Fruit fly (Drosophila melanogaster) S2 (cell line): ENCODE data around the gene spdi.
A peak's percentile ranks its signal among the peaks of the same experiment; 100 is the strongest.

ENCODE experiments used
- CG8478 ChIP-seq: fragments of >200 bp; optimal IDR thresholded peaks from 2 replicates; lab custom pipeline; 2018
- CTCF ChIP-seq, 2 experiments: fragments of >200 bp; optimal IDR thresholded peaks; 2 replicates each; lab custom pipeline; 2018

The spdi gene

DNA sequence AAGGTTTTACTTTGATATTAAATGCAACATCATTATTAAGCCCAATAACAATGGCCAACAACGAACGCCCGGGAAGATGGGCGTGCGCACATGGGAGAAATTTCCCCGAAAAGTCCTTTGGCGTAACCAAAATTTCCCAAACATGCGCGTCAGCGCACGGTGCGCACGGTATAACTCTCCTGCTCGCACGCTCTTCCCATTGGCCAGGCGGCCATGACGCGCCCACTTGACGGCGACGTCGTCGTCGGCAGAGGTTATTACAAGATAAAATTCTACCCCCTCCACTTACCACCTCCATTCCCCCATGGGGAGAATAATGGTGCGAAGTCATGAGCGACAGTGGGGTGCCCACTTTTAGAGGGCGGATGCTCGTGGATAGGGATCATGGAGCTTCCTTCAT, 31.1 kb downstream of the spdi start:
- TF ChIP-seq CG8478 (lab: Kevin White, UChicago) (no peak), CTCF (optimal IDR thresholded peaks at IDR 0.05; lab: Kevin White, UChicago) (no peak)

DNA sequence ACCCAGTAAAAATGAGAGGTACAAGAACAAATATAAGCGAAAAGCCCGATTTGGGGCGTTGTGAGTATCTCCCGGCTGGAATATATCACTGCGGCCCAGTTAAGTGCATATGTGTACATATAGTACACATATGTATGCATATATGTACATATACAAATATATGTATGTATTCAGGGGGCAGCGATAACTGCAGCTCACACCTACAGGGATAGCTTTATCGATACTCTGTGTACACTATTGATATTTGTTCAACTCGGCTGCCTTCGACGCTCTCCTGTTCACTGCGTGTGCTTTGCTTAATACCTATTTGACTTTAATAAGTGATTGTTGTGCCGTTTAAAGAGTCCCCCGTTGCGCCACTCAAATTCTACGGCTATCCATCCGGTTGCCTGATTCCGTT, 38.2 kb downstream of the spdi start, which contains the start of gene vnd:
Gene vnd (plus strand): TSS at position 297 of the 400 bp plus-strand sequence.
- TF ChIP-seq CTCF (optimal IDR thresholded peaks at IDR 0.05; lab: Kevin White, UChicago) (no peak), CG8478 (lab: Kevin White, UChicago) (no peak)

dm6 chrX:580635-581034, 39.4 kb downstream of the spdi start:
- TF ChIP-seq CTCF (optimal IDR thresholded peaks at IDR 0.05; lab: Kevin White, UChicago): no peak
- no peak for TF ChIP-seq CG8478 (lab: Kevin White, UChicago)

DNA sequence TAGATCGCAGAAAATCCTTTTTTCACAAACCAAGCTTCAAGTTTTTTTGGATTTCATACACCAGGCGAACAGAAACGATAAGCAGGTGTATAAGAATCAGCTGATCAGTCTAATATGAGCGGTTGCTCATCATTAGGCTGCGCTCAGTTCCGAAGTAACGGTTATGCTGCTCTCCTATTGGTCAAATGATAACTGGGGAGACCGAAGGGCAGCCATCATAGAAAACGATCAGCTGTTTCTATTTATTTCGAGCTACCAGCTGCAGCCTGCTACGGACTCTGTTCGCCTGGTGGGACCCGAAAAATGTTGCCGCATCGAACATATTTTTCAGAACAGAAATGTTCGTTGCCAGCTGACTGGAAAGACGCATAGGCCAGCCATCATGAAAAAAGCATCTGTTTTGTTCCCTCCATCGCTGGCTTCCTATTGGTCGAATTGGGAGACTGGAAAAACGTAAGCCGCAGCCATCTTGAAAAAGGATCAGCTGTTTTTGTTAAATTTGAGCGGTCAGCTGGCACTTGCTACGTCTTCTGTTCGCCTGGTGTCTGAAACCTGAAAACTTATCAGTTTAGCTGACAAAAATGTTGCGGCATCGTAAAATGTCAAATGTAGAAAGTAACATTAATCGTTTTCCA, 73.5 kb downstream of the spdi start:
- TF ChIP-seq CG8478 (lab: Kevin White, UChicago): no peak
- TF ChIP-seq CTCF (optimal IDR thresholded peaks at IDR 0.05; lab: Kevin White, UChicago): peak; percentile 23 to 45

DNA sequence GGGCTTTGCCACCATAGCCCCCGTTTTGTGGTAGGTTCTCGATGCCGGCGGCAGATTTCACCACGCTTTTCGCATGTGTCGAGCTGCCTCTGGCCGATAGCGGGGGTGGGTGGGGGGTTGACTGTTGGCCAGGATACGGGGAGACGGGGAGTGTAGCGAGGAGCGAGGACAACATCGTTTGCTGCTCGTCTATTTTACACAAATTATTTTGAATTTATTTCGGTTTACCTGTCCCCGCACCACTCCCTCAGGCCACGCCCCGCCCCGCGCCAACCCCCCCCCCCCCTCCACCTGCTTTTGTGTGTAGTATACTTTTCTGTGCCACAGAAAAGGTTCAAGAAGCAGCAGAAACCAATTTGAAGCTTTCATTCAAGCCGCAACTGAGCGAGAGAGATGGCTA, 77.9 kb downstream of the spdi start:
- TF ChIP-seq CG8478 (lab: Kevin White, UChicago) (no peak), CTCF (optimal IDR thresholded peaks at IDR 0.05; lab: Kevin White, UChicago) (no peak)
